Worm (Caenorhabditis elegans): Measurements from ENCODE around the gene F40G12.2.

DNA sequence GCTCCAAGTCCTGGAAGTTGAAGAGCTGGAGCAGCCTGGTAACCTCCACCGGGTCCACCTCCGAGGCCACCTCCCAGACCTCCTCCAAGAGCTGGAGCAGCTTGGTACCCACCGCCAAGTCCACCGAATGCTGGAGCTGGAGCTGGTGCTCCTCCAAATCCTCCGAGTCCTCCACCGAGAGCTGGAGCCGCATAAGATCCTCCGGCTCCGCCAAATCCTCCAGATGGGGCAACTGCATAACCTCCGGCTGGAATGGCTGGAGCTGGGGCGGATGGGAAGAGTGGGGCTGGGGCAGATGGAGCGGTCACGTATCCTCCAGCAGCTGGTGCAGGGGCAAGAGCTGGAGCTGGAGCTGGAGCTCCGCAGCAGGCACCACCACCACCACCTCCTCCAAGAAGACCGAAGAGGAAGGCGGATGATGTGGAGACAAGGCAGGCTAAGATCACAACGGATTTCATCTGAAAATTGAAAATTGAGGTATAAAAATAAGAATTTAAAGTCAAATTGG lies 20.0 kb downstream of the F40G12.2 start, which contains the start of gene K02E11.10:
- TF ChIP-seq ztf-11 (tag; optimal IDR thresholded peaks at IDR 0.05) (no peak), snpc-4 (tag; optimal IDR thresholded peaks at IDR 0.05) (no peak), ZK546.5 (tag; optimal IDR thresholded peaks at IDR 0.05) (no peak), skn-1 (tag; optimal IDR thresholded peaks at IDR 0.05) (no peak), R02D3.7 (tag; optimal IDR thresholded peaks at IDR 0.05) (no peak)

Data from whole organism, L2 larva.